Fruit fly (Drosophila melanogaster): ENCODE results near the gene CG13083.
A peak's percentile ranks its signal among the peaks of the same experiment; 100 is the strongest.

- peak; percentile 84 for TF ChIP-seq Ets96B (tag; optimal IDR thresholded peaks at IDR 0.05)
- TF ChIP-seq CG6792 (GFP tag; optimal IDR thresholded peaks at IDR 0.05) = peak; percentile 91
- TF ChIP-seq Eip75B (GFP tag; optimal IDR thresholded peaks at IDR 0.05) = peak; percentile 93
- peak; percentile 95 for TF ChIP-seq Ets21C (GFP tag; optimal IDR thresholded peaks at IDR 0.05)
- peak; percentile 96 for TF ChIP-seq OdsH (GFP tag; optimal IDR thresholded peaks at IDR 0.05)
- TF ChIP-seq CG6854 (GFP tag; optimal IDR thresholded peaks at IDR 0.05) = peak; percentile 46
- peak; percentile 90 for TF ChIP-seq CG32006 (GFP tag; optimal IDR thresholded peaks at IDR 0.05)
- no peak for TF ChIP-seq CG9139 (GFP tag; optimal IDR thresholded peaks at IDR 0.05)
- TF ChIP-seq CG8319 (GFP tag; optimal IDR thresholded peaks at IDR 0.05) = peak; percentile 89
- TF ChIP-seq CG10631 (GFP tag; optimal IDR thresholded peaks at IDR 0.05) = peak; percentile 95
- TF ChIP-seq Hr39 (GFP tag; optimal IDR thresholded peaks at IDR 0.05) = peak; percentile 97
- peak; percentile 89 for TF ChIP-seq Sox102F (GFP tag; optimal IDR thresholded peaks at IDR 0.05)
Observed at dm6 chr2L:19444734-19445140, 42.6 kb upstream of the CG13083 start, which contains the start of gene Hs2st.
